Worm (Caenorhabditis elegans) whole organism, L4 larva: Measurements from ENCODE around the gene B0244.17.

Source experiments
- F26F4.8 ChIP-seq: fragments of 200-800 bp; sonication (Bioruptor generic); conservative IDR thresholded peaks from 2 replicates; pipeline ENCODE4 v1.3.6; 2022; ENCODE audit warnings: missing genetic modification characterization, missing compliant biosample characterization
- F44E2.7 ChIP-seq: fragments of 200-800 bp; sonication (Bioruptor generic); IDR thresholded peaks from 2 replicates; pipeline ENCODE4 v2.1.2; 2022; ENCODE audit warnings: missing genetic modification characterization, missing compliant biosample characterization
- F49E8.2 ChIP-seq: sonication (generic microtip); optimal IDR thresholded peaks from 2 replicates; lab custom pipeline; 2016; ENCODE audit warnings: missing compliant biosample characterization, mild to moderate bottlenecking, missing genetic modification characterization, borderline replicate concordance
- R02D3.7 ChIP-seq: fragments of 150-350 bp; sonication (generic microtip); optimal IDR thresholded peaks from 3 replicates; lab custom pipeline; 2014; ENCODE audit warnings: missing biosample characterization, missing genetic modification characterization
- ZK337.2 ChIP-seq: fragments of 200-800 bp; sonication (Bioruptor generic); IDR thresholded peaks from 2 replicates; pipeline ENCODE4 v1.3.6; 2022; ENCODE audit warnings: missing genetic modification reagents, missing genetic modification characterization, missing compliant biosample characterization
- ZK546.5 ChIP-seq, 2 experiments: sonication (generic microtip); optimal IDR thresholded peaks; 2 replicates each; lab custom pipeline; 2017; ENCODE audit warnings: missing biosample characterization in 2 of 2, missing genetic modification characterization in 2 of 2
- aha-1 ChIP-seq: fragments of 150-350 bp; peaks from one replicate; lab custom pipeline; 2014; ENCODE audit warnings: missing biosample characterization, missing genetic modification characterization
- ces-1 ChIP-seq: fragments of 150-350 bp; sonication (generic microtip); optimal IDR thresholded peaks from 4 replicates; lab custom pipeline; 2014; ENCODE audit warnings: missing biosample characterization, missing genetic modification reagents, missing genetic modification characterization
- cey-2 ChIP-seq: sonication (generic microtip); optimal IDR thresholded peaks from 3 replicates; lab custom pipeline; 2017; ENCODE audit warnings: missing genetic modification characterization, mild to moderate bottlenecking, missing compliant biosample characterization, antibody characterized with exemption, borderline replicate concordance; ENCODE audit not compliant: insufficient read depth
- daf-16 ChIP-seq, 3 experiments: sonication (generic microtip); optimal IDR thresholded peaks; 2 replicates each; lab custom pipeline; 2016 to 2017; ENCODE audit warnings: missing genetic modification characterization in 3 of 3, missing genetic modification reagents in 3 of 3, mild to moderate bottlenecking in 2 of 3, missing compliant biosample characterization in 2 of 3, missing biosample characterization in 1 of 3, moderate library complexity in 1 of 3
- dmd-6 ChIP-seq: fragments of 200-800 bp; sonication (Bioruptor generic); IDR thresholded peaks from 2 replicates; pipeline ENCODE4 v1.3.6; 2022; ENCODE audit warnings: missing genetic modification reagents, missing genetic modification characterization, missing compliant biosample characterization
- duxl-1 ChIP-seq: sonication (generic microtip); optimal IDR thresholded peaks from 2 replicates; lab custom pipeline; 2016; ENCODE audit warnings: mild to moderate bottlenecking, missing genetic modification characterization, moderate library complexity, missing compliant biosample characterization; ENCODE audit not compliant: poor library complexity
- dve-1 ChIP-seq: sonication (generic microtip); optimal IDR thresholded peaks from 2 replicates; lab custom pipeline; 2017; ENCODE audit warnings: antibody characterized with exemption, mild to moderate bottlenecking, missing genetic modification characterization, missing compliant biosample characterization; ENCODE audit not compliant: insufficient read depth
- egl-27 ChIP-seq: sonication (generic microtip); optimal IDR thresholded peaks from 3 replicates; lab custom pipeline; 2017; ENCODE audit warnings: missing biosample characterization, missing genetic modification reagents, missing genetic modification characterization
- hlh-11 ChIP-seq: fragments of 200-800 bp; sonication (Bioruptor generic); optimal IDR thresholded peaks from 2 replicates; lab custom pipeline; 2018; ENCODE audit warnings: mild to moderate bottlenecking, missing genetic modification characterization, missing compliant biosample characterization
- lin-15B ChIP-seq: fragments of 150-350 bp; sonication (generic microtip); optimal IDR thresholded peaks from 3 replicates; lab custom pipeline; 2014; ENCODE audit warnings: missing biosample characterization, missing genetic modification characterization
- lsy-2 ChIP-seq, 2 experiments: fragments of 150-350 bp in 1 of 2; sonication (generic microtip) in 1 of 2; optimal IDR thresholded peaks; 2 replicates each; lab custom pipeline; 2014 to 2017; ENCODE audit warnings: missing biosample characterization in 2 of 2, missing genetic modification characterization in 2 of 2
- mep-1 ChIP-seq: fragments of 150-350 bp; sonication (generic microtip); optimal IDR thresholded peaks from 3 replicates; lab custom pipeline; 2014; ENCODE audit warnings: missing biosample characterization, missing genetic modification characterization
- nhr-28 ChIP-seq: fragments of 150-350 bp; optimal IDR thresholded peaks from 2 replicates; lab custom pipeline; 2014; ENCODE audit warnings: missing biosample characterization, missing genetic modification characterization
- nhr-41 ChIP-seq: fragments of 200-800 bp; sonication (Bioruptor generic); IDR thresholded peaks from 2 replicates; pipeline ENCODE4 v1.3.6; 2022; ENCODE audit warnings: missing genetic modification reagents, missing genetic modification characterization, missing compliant biosample characterization
- nhr-77 ChIP-seq: fragments of 150-350 bp; optimal IDR thresholded peaks from 2 replicates; lab custom pipeline; 2014; ENCODE audit warnings: missing biosample characterization, missing genetic modification characterization
- php-3 ChIP-seq: fragments of 200-800 bp; sonication (Bioruptor generic); IDR thresholded peaks from 2 replicates; pipeline ENCODE4 v1.3.6; 2022; ENCODE audit warnings: missing genetic modification reagents, missing genetic modification characterization, missing compliant biosample characterization
- pqm-1 ChIP-seq: sonication (generic microtip); optimal IDR thresholded peaks from 2 replicates; lab custom pipeline; 2017; ENCODE audit warnings: missing biosample characterization, missing genetic modification characterization
- snpc-4 ChIP-seq: fragments of 150-350 bp; optimal IDR thresholded peaks from 2 replicates; lab custom pipeline; 2014; ENCODE audit warnings: missing biosample characterization, missing genetic modification characterization
- unc-62 ChIP-seq, 3 experiments: fragments of 150-350 bp in 1 of 3; sonication (generic microtip); optimal IDR thresholded peaks in 2 of 3; peaks in 1 of 3; 1 replicate in 1 of 3; 2 replicates in 2 of 3; lab custom pipeline; 2014 to 2017; ENCODE audit warnings: missing biosample characterization in 3 of 3, missing genetic modification characterization in 3 of 3, missing genetic modification reagents in 3 of 3, missing genotype in 1 of 3
- vab-7 ChIP-seq: fragments of 200-800 bp; sonication (Bioruptor generic); IDR thresholded peaks from 2 replicates; pipeline ENCODE4 v1.3.6; 2022; ENCODE audit warnings: missing genetic modification reagents, missing genetic modification characterization, missing compliant biosample characterization
- ztf-7 ChIP-seq: fragments of 150-350 bp; optimal IDR thresholded peaks from 2 replicates; lab custom pipeline; 2014; ENCODE audit warnings: missing biosample characterization, missing genetic modification characterization

The B0244.17 gene

DNA sequence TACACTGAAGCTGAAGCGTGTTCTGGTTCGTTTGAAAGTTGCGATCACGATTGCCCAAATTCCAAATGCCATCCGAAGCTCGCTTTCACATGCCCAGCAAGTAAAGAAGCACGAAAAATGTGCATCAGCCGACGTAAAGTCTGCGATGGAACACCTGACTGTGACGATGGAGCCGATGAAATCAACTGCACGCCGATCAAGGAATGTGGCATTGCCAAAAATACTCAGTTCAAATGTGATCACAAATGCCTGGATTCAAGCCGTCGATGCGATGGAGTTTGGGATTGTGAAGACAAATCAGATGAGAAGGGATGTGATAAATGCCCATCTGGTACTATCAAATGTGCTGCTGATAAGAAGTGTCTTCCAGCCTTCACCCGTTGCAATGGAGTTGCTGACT, 3.7 kb upstream of the B0244.17 start:
- TF ChIP-seq R02D3.7 (tag; lab: Kevin White, UChicago) (no peak), aha-1 (tag; lab: Kevin White, UChicago) (peak; percentile 93)

DNA sequence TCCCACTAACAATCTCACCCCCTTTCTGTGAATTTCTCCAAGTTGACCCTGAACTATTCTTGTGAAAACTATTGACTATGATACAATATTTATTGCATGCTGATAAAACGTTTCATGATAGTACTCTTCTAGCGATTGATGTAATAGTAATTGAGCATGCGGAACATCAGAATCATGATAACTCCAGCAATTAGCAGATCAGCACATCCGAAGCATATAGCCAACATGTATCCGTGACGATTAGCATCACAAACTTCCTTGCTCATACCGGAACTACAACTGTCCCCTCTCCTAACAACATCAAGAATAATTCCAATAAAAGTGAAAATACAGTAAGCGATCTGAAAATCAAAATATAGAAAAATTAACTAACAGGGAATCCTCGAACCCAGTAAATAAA, 3.0 kb upstream of the B0244.17 start:
- TF ChIP-seq unc-62 (GFP tag; optimal IDR thresholded peaks at IDR 0.05 in 1 of 2; lab: Kevin White, UChicago) (peak in 1 of 2 experiments; percentile 28), unc-62 (tag; optimal IDR thresholded peaks at IDR 0.05; lab: Kevin White, UChicago) (no peak), lin-15B (tag; lab: Kevin White, UChicago) (no peak), aha-1 (tag; lab: Kevin White, UChicago) (peak; percentile 28)

DNA sequence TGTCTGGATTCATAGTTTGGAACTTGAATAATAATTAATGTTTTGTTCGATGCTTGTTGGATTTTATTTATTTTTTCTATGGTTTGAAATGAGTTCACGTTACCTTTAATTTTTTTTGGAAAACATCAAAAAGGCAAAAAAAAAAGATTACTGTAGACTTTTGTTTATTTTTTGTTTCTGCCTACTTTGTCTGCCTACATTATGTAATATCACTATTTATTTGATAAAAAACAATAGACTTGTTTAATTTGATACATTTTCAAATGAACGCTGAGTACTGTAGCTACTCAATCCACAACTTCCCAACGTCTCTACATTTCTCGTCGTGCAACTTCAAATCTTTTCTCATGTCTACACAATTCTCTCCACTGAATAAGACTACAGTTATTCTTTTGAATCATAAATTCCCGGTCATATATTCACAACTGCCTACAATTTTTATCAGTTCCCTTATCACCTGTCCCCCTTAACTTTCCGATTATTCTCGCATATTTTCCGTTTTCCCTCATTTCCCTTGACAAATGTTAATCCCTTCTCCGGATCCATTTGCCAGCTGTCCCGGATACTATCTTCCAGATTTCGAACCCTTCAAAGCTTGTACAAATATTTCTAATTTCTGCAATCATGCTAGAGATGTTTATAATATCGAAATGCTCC, 1.9 kb upstream of the B0244.17 start, which contains the start of the genes B0244.9 and B0244.7:
Gene B0244.9, minus strand, starts transcription at position 51 of the 657 bp plus-strand sequence.
Gene B0244.7, plus strand, starts transcription at position 522 of the 657 bp plus-strand sequence.
- peak; percentile 62 for TF ChIP-seq nhr-28 (tag; lab: Kevin White, UChicago)
- TF ChIP-seq pqm-1 = peak; percentile 56
- no peak for TF ChIP-seq mep-1
- TF ChIP-seq, all 104 proteins: peak for 2

DNA sequence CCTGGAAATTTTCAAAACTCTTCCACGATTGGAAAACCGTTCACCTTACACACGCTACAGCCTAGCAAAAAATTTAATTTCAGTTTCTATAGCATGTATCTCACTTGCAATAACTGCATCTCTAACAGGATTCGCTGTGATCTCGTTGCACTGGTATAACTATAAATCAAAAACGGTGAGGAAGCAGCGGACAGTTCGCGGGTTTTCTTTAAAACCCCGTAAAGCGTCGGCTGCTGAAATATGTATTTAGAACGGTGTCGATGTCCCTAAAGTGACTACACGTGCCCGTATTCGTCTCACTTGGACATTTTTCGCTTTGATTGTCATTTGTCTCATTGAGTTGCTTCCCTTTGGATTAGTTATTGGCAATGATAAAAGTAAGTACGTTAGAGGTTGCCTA, 1.3 kb downstream of the B0244.17 start:
- TF ChIP-seq aha-1 (tag; lab: Kevin White, UChicago) (peak; percentile 73), ztf-7 (tag; lab: Kevin White, UChicago) (no peak)

DNA sequence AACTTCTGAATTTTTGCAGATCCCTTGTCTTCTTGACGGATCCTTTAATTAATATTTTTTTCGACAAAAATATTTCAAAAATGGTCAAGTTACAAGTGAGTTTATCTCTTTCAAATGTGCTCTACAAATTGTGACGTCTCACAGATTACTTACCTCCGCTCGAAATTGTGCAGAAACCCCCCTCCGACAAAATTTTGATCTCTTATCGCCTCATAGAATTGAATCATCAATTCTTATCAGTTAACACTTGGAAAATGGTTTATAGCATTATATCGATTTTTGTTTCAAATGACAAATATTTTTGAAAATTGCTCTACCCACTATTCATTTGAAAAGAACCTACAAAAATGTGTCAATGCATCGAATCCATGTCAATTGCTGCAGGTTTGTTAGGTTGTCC, 1.9 kb downstream of the B0244.17 start, which contains the start of gene B0244.10:
Gene B0244.10, plus strand, starts transcription at position 254 of the 400 bp plus-strand sequence.
- TF ChIP-seq pqm-1 = peak; percentile 84
- no peak for TF ChIP-seq snpc-4
- no peak for TF ChIP-seq daf-16 (GFP tag; optimal IDR thresholded peaks at IDR 0.05; lab: Kevin White, UChicago)
- TF ChIP-seq daf-16 (tag; optimal IDR thresholded peaks at IDR 0.05; lab: Kevin White, UChicago) = peak; percentile 27
- no peak for TF ChIP-seq R02D3.7 (tag; lab: Kevin White, UChicago)
- TF ChIP-seq dmd-6 (GFP tag; lab: Robert Waterston, UW) = peak; percentile 84
- no peak for TF ChIP-seq F44E2.7
- no peak for TF ChIP-seq ZK337.2
- no peak for TF ChIP-seq egl-27 (tag; lab: Kevin White, UChicago)
- peak; percentile 38 for TF ChIP-seq hlh-11 (tag; lab: Kevin White, UChicago)
- TF ChIP-seq nhr-28 (tag; lab: Kevin White, UChicago) = peak; percentile 71
- peak; percentile 63 for TF ChIP-seq dve-1 (tag; lab: Kevin White, UChicago)
- peak; percentile 49; the same call in 1 of the 2 replicates for TF ChIP-seq php-3 (GFP tag; lab: Robert Waterston, UW)
- no peak for TF ChIP-seq ces-1

DNA sequence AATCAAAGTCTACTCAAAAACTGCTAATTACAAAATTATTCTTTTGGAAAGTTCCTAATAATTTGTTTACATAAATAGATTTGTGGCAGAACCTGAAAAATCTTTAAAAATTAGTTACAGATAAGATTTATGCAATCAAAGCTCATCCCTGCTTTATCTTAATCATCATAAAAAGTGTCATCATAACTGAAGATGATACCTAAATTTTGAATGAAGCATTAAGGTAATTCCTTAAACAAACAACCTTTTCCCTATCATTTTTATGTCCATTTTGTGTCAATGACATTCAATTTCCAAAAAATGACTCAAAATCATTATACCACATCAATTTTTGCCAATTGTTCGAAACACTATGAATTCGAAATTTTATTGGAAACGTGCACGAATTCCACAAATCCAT, 4.7 kb downstream of the B0244.17 start, which contains the start of gene B0244.6:
Gene B0244.6, plus strand, starts transcription at position 301 of the 400 bp plus-strand sequence.
- TF ChIP-seq F26F4.8 (GFP tag; lab: Robert Waterston, UW) (no peak), dve-1 (tag; lab: Kevin White, UChicago) (peak; percentile 10), duxl-1 (no peak)
- TF ChIP-seq, all 104 proteins: peak for 1

DNA sequence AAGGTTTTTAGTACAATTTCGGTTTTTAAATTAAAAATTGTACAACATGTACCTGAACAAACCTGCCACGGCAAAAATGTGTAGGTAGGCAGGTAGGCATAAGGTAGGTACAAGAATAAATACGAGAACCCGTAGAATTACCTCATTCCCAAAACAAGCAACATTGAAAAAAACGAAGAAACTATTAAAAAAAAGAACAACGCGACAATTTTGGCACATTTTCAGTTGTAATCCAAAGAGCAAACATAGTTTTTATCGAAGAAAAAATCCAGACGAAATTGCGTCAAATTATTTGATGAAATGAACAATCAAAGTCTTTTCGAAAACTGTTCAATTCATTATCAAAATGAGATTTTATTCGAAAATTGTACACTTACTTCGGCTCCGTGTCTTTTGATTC, 7.6 kb downstream of the B0244.17 start, which contains the start of gene B0244.16:
Gene B0244.16, plus strand, starts transcription at position 301 of the 400 bp plus-strand sequence.
- TF ChIP-seq nhr-41 (GFP tag; lab: Robert Waterston, UW) = no peak
- no peak for TF ChIP-seq vab-7 (GFP tag; lab: Robert Waterston, UW)
- no peak for TF ChIP-seq cey-2 (tag; lab: Kevin White, UChicago)
- no peak for TF ChIP-seq pqm-1
- no peak for TF ChIP-seq dmd-6 (GFP tag; lab: Robert Waterston, UW)
- TF ChIP-seq ZK546.5 (tag; optimal IDR thresholded peaks at IDR 0.05; lab: Kevin White, UChicago) = no peak
- no peak for TF ChIP-seq F49E8.2 (tag; lab: Kevin White, UChicago)
- TF ChIP-seq nhr-77 (tag; lab: Kevin White, UChicago) = no peak
- TF ChIP-seq lsy-2 (tag; optimal IDR thresholded peaks at IDR 0.05; lab: Kevin White, UChicago) = no peak
